Worm (Caenorhabditis elegans): ENCODE results near the gene T19C9.10.

Gene T19C9.10

DNA sequence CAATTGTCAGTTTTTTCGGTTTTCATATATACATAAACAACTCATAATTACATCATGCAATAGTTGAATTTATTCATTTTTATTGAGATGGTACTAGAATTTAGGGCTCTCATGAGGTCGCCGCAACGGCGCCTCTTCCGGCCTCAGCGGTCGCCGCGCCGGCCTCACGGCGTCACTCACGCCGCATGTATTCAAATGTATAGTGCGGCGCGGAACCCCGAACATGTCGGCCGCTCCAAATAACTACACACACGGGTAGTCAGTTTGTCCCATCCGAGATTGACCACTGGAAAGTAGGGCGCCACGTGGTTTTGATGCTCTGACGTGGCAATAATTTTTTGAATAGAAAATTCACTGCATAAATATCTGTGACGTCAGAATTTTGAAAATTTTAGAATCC lies 21.2 kb downstream of the T19C9.10 start:
- TF ChIP-seq elt-3 (tag; optimal IDR thresholded peaks at IDR 0.05) (no peak), mep-1 (tag; optimal IDR thresholded peaks at IDR 0.05) (no peak), blmp-1 (tag; optimal IDR thresholded peaks at IDR 0.05) (no peak), unc-39 (tag; optimal IDR thresholded peaks at IDR 0.05) (no peak), pha-4 (tag; optimal IDR thresholded peaks at IDR 0.05) (no peak), flh-1 (GFP tag; optimal IDR thresholded peaks at IDR 0.05) (no peak), snpc-4 (tag; optimal IDR thresholded peaks at IDR 0.05) (no peak), ham-2 (GFP tag; optimal IDR thresholded peaks at IDR 0.05) (no peak), sem-2 (GFP tag; optimal IDR thresholded peaks at IDR 0.05) (no peak), ces-1 (GFP tag; optimal IDR thresholded peaks at IDR 0.05) (no peak), zip-8 (tag; optimal IDR thresholded peaks at IDR 0.05) (no peak), ceh-43 (GFP tag; optimal IDR thresholded peaks at IDR 0.05) (no peak), ceh-83 (GFP tag; optimal IDR thresholded peaks at IDR 0.05) (no peak), nhr-76 (tag; optimal IDR thresholded peaks at IDR 0.05) (no peak), nhr-12 (tag; optimal IDR thresholded peaks at IDR 0.05) (no peak), M03D4.4 (tag; optimal IDR thresholded peaks at IDR 0.05) (no peak), cnd-1 (tag; optimal IDR thresholded peaks at IDR 0.05) (no peak), ztf-11 (tag; optimal IDR thresholded peaks at IDR 0.05) (no peak), bed-3 (GFP tag; optimal IDR thresholded peaks at IDR 0.05) (no peak)

DNA sequence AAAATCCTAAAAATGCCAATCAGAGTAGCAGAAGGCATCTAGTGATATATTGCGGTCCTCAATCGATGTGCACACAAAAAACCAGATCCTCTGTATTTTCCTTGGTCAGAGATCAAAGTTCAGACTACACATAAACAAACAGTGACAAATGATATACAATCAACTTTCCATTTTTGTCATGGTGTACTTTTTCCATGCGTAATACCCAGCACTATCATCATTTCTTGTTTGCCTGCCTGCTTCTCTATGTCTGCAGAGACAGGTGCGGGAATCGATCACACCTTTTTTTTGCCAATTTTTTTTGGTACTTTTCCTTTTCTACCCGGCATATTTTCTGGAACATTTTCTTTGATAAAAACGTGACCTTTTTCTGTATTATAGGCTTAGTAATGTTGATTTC lies 21.9 kb downstream of the T19C9.10 start:
- TF ChIP-seq hlh-1 (tag; optimal IDR thresholded peaks at IDR 0.05) (no peak), ceh-43 (GFP tag; optimal IDR thresholded peaks at IDR 0.05) (no peak), ham-2 (GFP tag; optimal IDR thresholded peaks at IDR 0.05) (no peak), snpc-4 (tag; optimal IDR thresholded peaks at IDR 0.05) (no peak), sem-2 (GFP tag; optimal IDR thresholded peaks at IDR 0.05) (no peak), lsy-2 (tag; optimal IDR thresholded peaks at IDR 0.05) (no peak), nhr-28 (tag; optimal IDR thresholded peaks at IDR 0.05) (no peak), bed-3 (GFP tag; optimal IDR thresholded peaks at IDR 0.05) (no peak), zip-8 (tag; optimal IDR thresholded peaks at IDR 0.05) (no peak), cnd-1 (tag; optimal IDR thresholded peaks at IDR 0.05) (no peak)

DNA sequence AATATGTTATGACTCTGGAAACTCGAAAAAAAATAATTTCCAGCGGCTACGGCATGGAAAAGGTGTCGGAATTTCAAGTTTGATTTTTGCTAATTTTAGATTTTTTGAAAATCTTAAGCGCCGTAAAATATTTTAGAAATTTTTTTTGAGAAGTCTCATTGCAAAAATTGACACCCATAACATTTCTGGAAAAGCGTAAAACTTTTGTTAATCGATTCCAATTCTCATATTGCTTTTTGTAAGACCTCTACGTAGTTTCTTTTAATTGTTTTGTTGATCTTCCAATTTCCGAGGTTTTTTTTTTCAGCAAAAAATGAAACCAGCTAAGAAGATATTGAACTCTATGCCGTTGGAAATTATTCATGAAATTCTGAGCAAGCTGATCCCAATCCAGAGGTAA lies 22.5 kb downstream of the T19C9.10 start, which contains the start of gene fbxa-85:
Gene fbxa-85, plus strand, starts transcription at position 301 of the 400 bp plus-strand sequence.
- TF ChIP-seq lsy-2 (tag; optimal IDR thresholded peaks at IDR 0.05) (no peak), zip-8 (tag; optimal IDR thresholded peaks at IDR 0.05) (no peak), pha-4 (tag; optimal IDR thresholded peaks at IDR 0.05) (no peak), ceh-43 (GFP tag; optimal IDR thresholded peaks at IDR 0.05) (no peak), nhr-76 (tag; optimal IDR thresholded peaks at IDR 0.05) (no peak), elt-3 (tag; optimal IDR thresholded peaks at IDR 0.05) (no peak), tbx-8 (GFP tag; optimal IDR thresholded peaks at IDR 0.05) (no peak), lin-32 (GFP tag; optimal IDR thresholded peaks at IDR 0.05) (no peak), nhr-28 (tag; optimal IDR thresholded peaks at IDR 0.05) (no peak), unc-120 (tag; optimal IDR thresholded peaks at IDR 0.05; ENCODE audit: poor library complexity, severe bottlenecking) (no peak), snpc-4 (tag; optimal IDR thresholded peaks at IDR 0.05) (no peak), drap-1 (GFP tag; optimal IDR thresholded peaks at IDR 0.05) (no peak), mls-2 (tag; optimal IDR thresholded peaks at IDR 0.05) (no peak), M03D4.4 (tag; optimal IDR thresholded peaks at IDR 0.05) (no peak), mab-5 (tag; optimal IDR thresholded peaks at IDR 0.05) (no peak), ceh-39 (tag; optimal IDR thresholded peaks at IDR 0.05) (no peak), ztf-11 (tag; optimal IDR thresholded peaks at IDR 0.05) (no peak), nhr-12 (tag; optimal IDR thresholded peaks at IDR 0.05) (no peak)

DNA sequence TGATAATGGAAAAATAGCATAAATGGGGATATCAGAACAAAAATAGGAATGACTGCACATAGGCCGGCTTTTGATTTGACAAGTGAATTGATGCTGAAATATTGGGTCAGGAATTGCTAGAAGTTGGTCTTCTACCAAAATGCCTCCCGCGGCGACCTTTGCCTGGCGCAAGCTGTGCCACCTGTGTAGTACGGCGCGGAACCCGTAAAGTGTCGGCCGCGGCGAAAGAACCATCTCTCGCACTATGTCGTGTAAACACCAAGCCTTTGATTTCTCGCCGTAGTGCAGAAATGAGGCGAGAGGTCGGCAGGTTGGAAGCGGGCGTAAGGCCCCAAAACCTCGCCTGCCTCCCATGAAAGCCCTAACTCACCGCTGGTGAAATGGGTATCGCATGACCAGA lies 25.0 kb downstream of the T19C9.10 start:
- TF ChIP-seq nhr-12 (tag; optimal IDR thresholded peaks at IDR 0.05) (no peak), unc-120 (tag; optimal IDR thresholded peaks at IDR 0.05; ENCODE audit: poor library complexity, severe bottlenecking) (no peak), lin-32 (GFP tag; optimal IDR thresholded peaks at IDR 0.05) (no peak), elt-1 (tag; optimal IDR thresholded peaks at IDR 0.05; ENCODE audit: borderline replicate concordance, insufficient read depth) (no peak), ces-1 (GFP tag; optimal IDR thresholded peaks at IDR 0.05) (no peak), zip-8 (tag; optimal IDR thresholded peaks at IDR 0.05) (no peak), sem-2 (GFP tag; optimal IDR thresholded peaks at IDR 0.05) (no peak), ztf-11 (tag; optimal IDR thresholded peaks at IDR 0.05) (no peak), ceh-83 (GFP tag; optimal IDR thresholded peaks at IDR 0.05) (no peak), nhr-2 (tag; optimal IDR thresholded peaks at IDR 0.05) (no peak), elt-3 (tag; optimal IDR thresholded peaks at IDR 0.05) (no peak), mab-5 (tag; optimal IDR thresholded peaks at IDR 0.05) (no peak), drap-1 (GFP tag; optimal IDR thresholded peaks at IDR 0.05) (no peak), hlh-1 (tag; optimal IDR thresholded peaks at IDR 0.05) (no peak), mls-2 (tag; optimal IDR thresholded peaks at IDR 0.05) (no peak), cnd-1 (tag; optimal IDR thresholded peaks at IDR 0.05) (no peak)
